Fruit fly (Drosophila melanogaster): ENCODE results near the gene CG34299.

The CG34299 gene

DNA sequence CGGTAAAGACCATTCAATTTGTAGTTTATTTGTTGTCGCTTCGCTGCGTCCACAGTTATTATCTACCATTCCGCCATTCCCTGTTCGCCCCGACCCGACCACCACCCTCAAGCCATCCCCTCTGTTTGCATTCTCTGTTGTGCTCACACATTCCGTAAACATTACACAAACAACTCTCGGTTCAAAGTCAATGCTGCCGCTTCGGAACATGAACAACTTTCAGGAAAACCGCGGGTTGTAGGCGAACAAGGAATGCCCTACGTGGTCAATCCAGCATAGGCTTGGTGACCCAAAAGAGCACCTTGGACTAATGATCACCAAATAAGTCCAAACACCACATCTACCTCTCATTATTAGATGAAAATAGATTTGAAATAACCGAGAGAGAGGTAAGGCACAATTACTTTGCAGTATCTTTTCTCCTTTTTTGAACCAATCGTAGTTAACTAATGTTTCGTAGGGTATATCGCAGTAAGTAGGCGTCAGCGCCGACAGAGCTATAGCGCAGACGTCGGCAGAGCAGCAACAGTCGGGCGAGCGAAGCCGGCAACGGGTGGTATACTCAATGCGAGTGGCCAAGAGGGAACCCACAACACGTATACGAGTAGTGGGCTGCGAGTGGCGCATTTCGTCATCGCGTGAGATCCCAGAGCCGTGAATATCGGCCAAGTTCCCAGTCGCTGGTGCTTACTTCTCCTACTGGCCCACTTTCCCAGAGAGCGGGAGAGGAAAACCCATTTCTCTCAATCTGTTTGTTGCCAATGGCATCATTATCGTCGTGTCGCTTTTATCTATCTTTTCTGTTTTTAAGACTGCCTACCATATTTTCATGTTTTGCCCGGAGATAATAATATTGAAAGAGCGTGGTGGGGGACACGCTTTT, 46.0 kb upstream of the CG34299 start (continued):
- peak; percentile 87 for TF ChIP-seq CG15601 (tag; optimal IDR thresholded peaks at IDR 0.05)
- TF ChIP-seq CG4707 (GFP tag; optimal IDR thresholded peaks at IDR 0.05), result peak; percentile 60
- TF ChIP-seq TFAM (GFP tag; optimal IDR thresholded peaks at IDR 0.05), result peak; percentile 87
- TF ChIP-seq CG1602 (GFP tag; optimal IDR thresholded peaks at IDR 0.05), result peak; percentile 89
- TF ChIP-seq cato (GFP tag; optimal IDR thresholded peaks at IDR 0.05; ENCODE audit: borderline replicate concordance), result peak; percentile 77
- peak; percentile 91 for TF ChIP-seq croc (GFP tag; conservative IDR thresholded peaks at IDR 0.05)
- peak; percentile 94 for TF ChIP-seq sob (GFP tag; IDR thresholded peaks at IDR 0.05)
- TF ChIP-seq D19A (tag; optimal IDR thresholded peaks at IDR 0.05), result peak; percentile 99
- peak; percentile 90 for TF ChIP-seq NfI (GFP tag; optimal IDR thresholded peaks at IDR 0.05)
- TF ChIP-seq CG12071 (GFP tag; optimal IDR thresholded peaks at IDR 0.05), result peak; percentile 96
- peak; percentile 67 for TF ChIP-seq E2f2 (GFP tag; IDR thresholded peaks at IDR 0.05)
- TF ChIP-seq CkIIα-i1 (GFP tag; IDR thresholded peaks at IDR 0.05), result peak; percentile 88
- TF ChIP-seq cg (GFP tag; optimal IDR thresholded peaks at IDR 0.05), result no peak
- no peak for TF ChIP-seq ato (GFP tag; IDR thresholded peaks at IDR 0.05; ENCODE audit: partially characterized antibody)
- TF ChIP-seq CG7745 (tag; optimal IDR thresholded peaks at IDR 0.05), result no peak
- TF ChIP-seq gcm2 (GFP tag; optimal IDR thresholded peaks at IDR 0.05), result peak; percentile 66
- peak; percentile 85 for TF ChIP-seq Hand (GFP tag; optimal IDR thresholded peaks at IDR 0.05)
- no peak for TF ChIP-seq Dref (GFP tag; IDR thresholded peaks at IDR 0.05)
- peak; percentile 88 for TF ChIP-seq CG7987 (GFP tag; optimal IDR thresholded peaks at IDR 0.05)
- peak; percentile 93 for TF ChIP-seq Hmx (GFP tag; optimal IDR thresholded peaks at IDR 0.05)
- peak; percentile 91 for TF ChIP-seq slou (GFP tag; optimal IDR thresholded peaks at IDR 0.05)
- no peak for TF ChIP-seq CG6791 (GFP tag; IDR thresholded peaks at IDR 0.05; ENCODE audit: partially characterized antibody)
- TF ChIP-seq CG6272 (GFP tag; IDR thresholded peaks at IDR 0.05), result peak; percentile 84
- no peak for TF ChIP-seq usp (GFP tag; optimal IDR thresholded peaks at IDR 0.05)
- peak; percentile 97 for TF ChIP-seq scrt (GFP tag; optimal IDR thresholded peaks at IDR 0.05)
- TF ChIP-seq CG7271 (tag; optimal IDR thresholded peaks at IDR 0.05), result peak; percentile 56
- 0 out of 3 replicates have a peak, but pooled peaks have one; percentile 29 for TF ChIP-seq HLH4C (GFP tag; IDR thresholded peaks at IDR 0.05; ENCODE audit: partially characterized antibody)
- TF ChIP-seq Awh (GFP tag; IDR thresholded peaks at IDR 0.05), result peak; percentile 90
- TF ChIP-seq row (GFP tag; IDR thresholded peaks at IDR 0.05), result peak; percentile 99
- TF ChIP-seq Hey (tag; optimal IDR thresholded peaks at IDR 0.05), result peak; percentile 60
- TF ChIP-seq CG2120 (GFP tag; optimal IDR thresholded peaks at IDR 0.05), result peak; percentile 97
- peak; percentile 79; the same call in 2 of the 3 replicates for TF ChIP-seq H15 (GFP tag; IDR thresholded peaks at IDR 0.05)
- peak; percentile 93 for TF ChIP-seq Ets97D (GFP tag; optimal IDR thresholded peaks at IDR 0.05)
- TF ChIP-seq CG15514 (GFP tag; optimal IDR thresholded peaks at IDR 0.05), result peak; percentile 93
- peak; percentile 97 to 98 for TF ChIP-seq Pdp1 (GFP tag; optimal IDR thresholded peaks at IDR 0.05)
- TF ChIP-seq corto (GFP tag; optimal IDR thresholded peaks at IDR 0.05), result no peak
- TF ChIP-seq vfl (GFP tag; optimal IDR thresholded peaks at IDR 0.05), result peak; percentile 92
- peak; percentile 99 for TF ChIP-seq Antp (GFP tag; optimal IDR thresholded peaks at IDR 0.05)
- TF ChIP-seq CG8944 (GFP tag; optimal IDR thresholded peaks at IDR 0.05), result peak; percentile 98
- TF ChIP-seq dm (GFP tag; optimal IDR thresholded peaks at IDR 0.05), result peak; percentile 87
- TF ChIP-seq CG4328 (GFP tag; optimal IDR thresholded peaks at IDR 0.05), result peak; percentile 90
- peak; percentile 99 for TF ChIP-seq ind (GFP tag; optimal IDR thresholded peaks at IDR 0.05)
- TF ChIP-seq cad (GFP tag; optimal IDR thresholded peaks at IDR 0.05), result no peak
- TF ChIP-seq CG32767 (GFP tag; IDR thresholded peaks at IDR 0.05), result peak; percentile 93
- TF ChIP-seq bbx (GFP tag; IDR thresholded peaks at IDR 0.05; ENCODE audit: partially characterized antibody), result 0 out of 2 replicates have a peak, but pooled peaks have one; percentile 26
- TF ChIP-seq CG3163 (GFP tag; optimal IDR thresholded peaks at IDR 0.05), result peak; percentile 80
- TF ChIP-seq emc (GFP tag; optimal IDR thresholded peaks at IDR 0.05), result peak; percentile 97
- TF ChIP-seq zen2 (GFP tag; IDR thresholded peaks at IDR 0.05; ENCODE audit: partially characterized antibody), result no peak

Data from whole organism, embryonic.